Fruit fly (Drosophila melanogaster): ENCODE measurements around the gene dome.

The dome gene

dm6 chrX:19697255-19697877 is 14.0 kb upstream of the dome start:
- no peak for TF ChIP-seq Eip93F (GFP tag; optimal IDR thresholded peaks at IDR 0.05)
- TF ChIP-seq lz (GFP tag; optimal IDR thresholded peaks at IDR 0.05) = no peak
- no peak for TF ChIP-seq net (GFP tag; optimal IDR thresholded peaks at IDR 0.05)
- no peak for TF ChIP-seq Sox15 (GFP tag; optimal IDR thresholded peaks at IDR 0.05)
- TF ChIP-seq CG8632 (GFP tag; optimal IDR thresholded peaks at IDR 0.05) = no peak
- no peak for TF ChIP-seq Blimp-1 (GFP tag; optimal IDR thresholded peaks at IDR 0.05)
- no peak for TF ChIP-seq CG6808 (GFP tag; optimal IDR thresholded peaks at IDR 0.05)
- no peak for TF ChIP-seq CG10631 (GFP tag; optimal IDR thresholded peaks at IDR 0.05)
- TF ChIP-seq CG11762 (GFP tag; optimal IDR thresholded peaks at IDR 0.05; ENCODE audit: insufficient read depth) = no peak
- TF ChIP-seq CG32006 (GFP tag; optimal IDR thresholded peaks at IDR 0.05) = no peak
- no peak for TF ChIP-seq OdsH (GFP tag; optimal IDR thresholded peaks at IDR 0.05)
- no peak for TF ChIP-seq achi (GFP tag; optimal IDR thresholded peaks at IDR 0.05)
- TF ChIP-seq Lpt (GFP tag; optimal IDR thresholded peaks at IDR 0.05) = no peak
- no peak for TF ChIP-seq Ets96B (tag; optimal IDR thresholded peaks at IDR 0.05)
- no peak for TF ChIP-seq fkh (GFP tag; optimal IDR thresholded peaks at IDR 0.05)
- TF ChIP-seq CG6276 (GFP tag; optimal IDR thresholded peaks at IDR 0.05) = no peak
- peak; percentile 30 to 55 for TF ChIP-seq ss (GFP tag; optimal IDR thresholded peaks at IDR 0.05)
- no peak for TF ChIP-seq Smox (GFP tag; optimal IDR thresholded peaks at IDR 0.05)
- no peak for TF ChIP-seq CG8119 (GFP tag; IDR thresholded peaks at IDR 0.05)
- TF ChIP-seq CG11294 (GFP tag; IDR thresholded peaks at IDR 0.05) = no peak
- TF ChIP-seq CG8319 (GFP tag; optimal IDR thresholded peaks at IDR 0.05) = no peak
- TF ChIP-seq Sox14 (GFP tag; optimal IDR thresholded peaks at IDR 0.05) = peak; percentile 48
- no peak for TF ChIP-seq dac (GFP tag; optimal IDR thresholded peaks at IDR 0.05)
- no peak for TF ChIP-seq dsx (GFP tag; optimal IDR thresholded peaks at IDR 0.05; ENCODE audit: poor library complexity, severe bottlenecking)
- no peak for TF ChIP-seq Eip75B (GFP tag; optimal IDR thresholded peaks at IDR 0.05)
- TF ChIP-seq CG31627 (GFP tag; optimal IDR thresholded peaks at IDR 0.05) = no peak
- TF ChIP-seq acj6 (GFP tag; optimal IDR thresholded peaks at IDR 0.05) = no peak
- TF ChIP-seq CG11902 (GFP tag; optimal IDR thresholded peaks at IDR 0.05) = no peak
- TF ChIP-seq Eip78C (GFP tag) = peak; percentile 60
- no peak for TF ChIP-seq CG9139 (GFP tag; optimal IDR thresholded peaks at IDR 0.05)
- TF ChIP-seq CG6792 (GFP tag; optimal IDR thresholded peaks at IDR 0.05) = no peak
- no peak; the same call in 2 of the 3 replicates for TF ChIP-seq eg (GFP tag; IDR thresholded peaks at IDR 0.05)
- TF ChIP-seq CG1621 (tag; optimal IDR thresholded peaks at IDR 0.05) = peak; percentile 63
- peak; percentile 31 for TF ChIP-seq topi (GFP tag; optimal IDR thresholded peaks at IDR 0.05)
- no peak for TF ChIP-seq CG3919 (GFP tag; optimal IDR thresholded peaks at IDR 0.05)
- TF ChIP-seq pdm3 (GFP tag; optimal IDR thresholded peaks at IDR 0.05) = no peak
- TF ChIP-seq Ets21C (GFP tag; optimal IDR thresholded peaks at IDR 0.05) = no peak
- no peak for TF ChIP-seq Gug (GFP tag; IDR thresholded peaks at IDR 0.05)
- no peak for TF ChIP-seq cyc (GFP tag; optimal IDR thresholded peaks at IDR 0.05)
- no peak for TF ChIP-seq Hr38 (GFP tag; optimal IDR thresholded peaks at IDR 0.05)
- 0 out of 3 replicates have a peak, but pooled peaks have one; percentile 24 for TF ChIP-seq CG6163 (GFP tag; IDR thresholded peaks at IDR 0.05)
- TF ChIP-seq salr (GFP tag; optimal IDR thresholded peaks at IDR 0.05) = no peak
- no peak for TF ChIP-seq spab (GFP tag; optimal IDR thresholded peaks at IDR 0.05)
- TF ChIP-seq CG3032 (tag; optimal IDR thresholded peaks at IDR 0.05) = no peak
- TF ChIP-seq Hr4 (GFP tag; optimal IDR thresholded peaks at IDR 0.05) = no peak
- TF ChIP-seq fd59A (GFP tag; optimal IDR thresholded peaks at IDR 0.05) = no peak
- TF ChIP-seq CG34406 (GFP tag; optimal IDR thresholded peaks at IDR 0.05) = no peak
- no peak for TF ChIP-seq Hr39 (GFP tag; optimal IDR thresholded peaks at IDR 0.05)
- TF ChIP-seq fd85E (GFP tag; optimal IDR thresholded peaks at IDR 0.05) = no peak
- peak; percentile 10 for TF ChIP-seq CG6854 (GFP tag; optimal IDR thresholded peaks at IDR 0.05)
- TF ChIP-seq CG7368 (GFP tag; optimal IDR thresholded peaks at IDR 0.05) = no peak
- TF ChIP-seq CG4318 (GFP tag; optimal IDR thresholded peaks at IDR 0.05) = no peak
